Worm (Caenorhabditis elegans): ENCODE data around the gene osm-3.

osm-3 gene

DNA sequence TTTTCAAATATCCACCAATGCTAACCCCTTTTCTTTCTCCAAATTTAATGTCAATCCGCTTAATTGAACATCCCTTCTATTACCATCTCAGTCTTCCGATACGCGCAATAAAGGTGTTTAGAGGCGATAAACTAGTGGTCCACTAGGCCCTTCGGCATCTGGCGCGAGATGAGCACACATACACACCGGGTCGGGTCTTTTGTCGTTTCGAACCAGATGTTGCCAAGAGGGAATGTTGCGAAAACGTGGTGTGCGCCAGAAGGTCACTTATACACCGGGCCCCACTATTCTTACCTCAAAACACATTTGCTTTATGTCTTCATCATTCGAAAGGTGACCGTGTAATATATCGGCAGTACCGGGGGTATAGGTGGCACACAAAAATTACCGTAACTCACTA lies 43.2 kb upstream of the osm-3 start:
- TF ChIP-seq rpc-1 (optimal IDR thresholded peaks at IDR 0.05) (no peak), rpc-1 (tag; optimal IDR thresholded peaks at IDR 0.05) (no peak), ztf-25 (GFP tag; IDR thresholded peaks at IDR 0.05) (no peak), rec-8 (tag; optimal IDR thresholded peaks at IDR 0.05) (no peak), ceh-58 (GFP tag; IDR thresholded peaks at IDR 0.05) (no peak), ZK185.1 (tag; optimal IDR thresholded peaks at IDR 0.05; ENCODE audit: poor library complexity, severe bottlenecking) (no peak), unc-62 (GFP tag; optimal IDR thresholded peaks at IDR 0.05) (no peak), lag-1 (GFP tag; IDR thresholded peaks at IDR 0.05) (no peak)

DNA sequence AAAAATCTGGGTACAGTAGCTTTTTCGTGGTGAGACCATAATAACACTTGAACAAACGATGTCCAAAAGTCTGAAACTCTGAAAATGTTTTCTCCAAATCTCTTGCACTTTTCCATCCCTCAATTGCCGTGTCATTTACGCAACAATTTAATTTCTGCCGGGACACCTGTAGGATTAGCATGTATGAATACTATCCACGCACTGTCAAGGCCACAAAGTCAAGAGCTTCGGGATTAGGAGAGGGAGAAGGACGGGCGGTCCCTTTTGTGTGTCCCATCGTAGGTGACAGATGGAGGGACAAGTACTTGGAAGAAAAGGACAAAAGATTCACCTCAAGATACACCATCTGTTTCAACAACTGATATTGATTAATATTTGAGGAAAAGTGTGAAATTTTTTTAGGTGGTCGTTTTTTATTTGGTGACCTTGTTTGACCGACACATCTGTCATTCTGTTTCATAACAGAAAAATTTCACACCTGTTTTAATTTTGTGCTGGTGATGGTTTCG lies 42.2 kb upstream of the osm-3 start:
- TF ChIP-seq rec-8 (tag; optimal IDR thresholded peaks at IDR 0.05) (no peak), mxl-1 (tag; optimal IDR thresholded peaks at IDR 0.05) (no peak), nfyb-1 (GFP tag; IDR thresholded peaks at IDR 0.05) (no peak), chd-7 (tag; optimal IDR thresholded peaks at IDR 0.05) (no peak), F33H1.4 (GFP tag; IDR thresholded peaks at IDR 0.05) (no peak), ztf-18 (tag; optimal IDR thresholded peaks at IDR 0.05) (no peak), aptf-2 (GFP tag; conservative IDR thresholded peaks at IDR 0.05) (no peak), attf-5 (GFP tag; optimal IDR thresholded peaks at IDR 0.05) (no peak), ceh-27 (GFP tag; optimal IDR thresholded peaks at IDR 0.05) (no peak), madf-3 (GFP tag; IDR thresholded peaks at IDR 0.05) (no peak), Y53F4B.3 (GFP tag; IDR thresholded peaks at IDR 0.05) (no peak), let-607 (tag; optimal IDR thresholded peaks at IDR 0.05) (no peak), F55B11.4 (tag; optimal IDR thresholded peaks at IDR 0.05; ENCODE audit: borderline replicate concordance, insufficient read depth) (no peak)

DNA sequence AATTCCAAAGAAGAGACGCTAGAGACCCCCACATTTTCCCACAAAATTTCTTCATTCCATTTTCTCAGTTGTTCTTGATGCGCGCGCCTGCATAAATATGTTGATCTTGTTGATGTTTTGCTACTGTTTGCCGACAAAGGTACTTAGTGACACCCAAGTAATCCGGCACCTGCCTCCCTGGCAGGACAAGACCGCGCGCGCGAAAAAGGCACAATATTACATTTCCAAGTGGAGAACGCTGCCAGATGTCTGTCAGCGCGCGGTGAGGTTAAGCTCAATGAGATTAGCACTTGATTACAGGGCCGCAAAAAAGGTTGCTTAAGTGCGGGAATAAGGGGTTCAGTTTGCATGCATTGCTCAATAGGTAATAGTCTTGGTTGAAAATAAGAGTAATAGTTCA lies 40.8 kb upstream of the osm-3 start:
- TF ChIP-seq F57A8.1 (GFP tag; optimal IDR thresholded peaks at IDR 0.05), result no peak
- no peak for TF ChIP-seq ceh-27 (GFP tag; optimal IDR thresholded peaks at IDR 0.05)
- no peak for TF ChIP-seq F33H1.4 (GFP tag; IDR thresholded peaks at IDR 0.05)
- TF ChIP-seq rpc-1 (optimal IDR thresholded peaks at IDR 0.05), result no peak
- no peak for TF ChIP-seq rpc-1 (tag; optimal IDR thresholded peaks at IDR 0.05)
- TF ChIP-seq akir-1 (GFP tag; optimal IDR thresholded peaks at IDR 0.05), result no peak
- no peak for TF ChIP-seq fkh-3 (tag; optimal IDR thresholded peaks at IDR 0.05)
- TF ChIP-seq hlh-26 (GFP tag; conservative IDR thresholded peaks at IDR 0.05), result no peak
- TF ChIP-seq pbrm-1 (GFP tag; IDR thresholded peaks at IDR 0.05), result no peak
- TF ChIP-seq attf-5 (GFP tag; optimal IDR thresholded peaks at IDR 0.05), result no peak
- TF ChIP-seq F39B2.1 (GFP tag; IDR thresholded peaks at IDR 0.05), result no peak
- no peak for TF ChIP-seq madf-10 (tag; optimal IDR thresholded peaks at IDR 0.05)
- TF ChIP-seq tlf-1 (GFP tag; optimal IDR thresholded peaks at IDR 0.05), result no peak
- TF ChIP-seq F52B5.7 (tag; optimal IDR thresholded peaks at IDR 0.05), result no peak
- TF ChIP-seq zim-3 (tag; optimal IDR thresholded peaks at IDR 0.05), result no peak
- no peak for TF ChIP-seq madf-3 (GFP tag; IDR thresholded peaks at IDR 0.05)
- TF ChIP-seq T07F8.4 (tag; optimal IDR thresholded peaks at IDR 0.05), result no peak
- no peak for TF ChIP-seq efl-1 (GFP tag; optimal IDR thresholded peaks at IDR 0.05)
- no peak for TF ChIP-seq mel-28 (tag; optimal IDR thresholded peaks at IDR 0.05; ENCODE audit: borderline replicate concordance)
- no peak for TF ChIP-seq nfyb-1 (GFP tag; IDR thresholded peaks at IDR 0.05)
- TF ChIP-seq gei-17 (GFP tag; optimal IDR thresholded peaks at IDR 0.05), result no peak

DNA sequence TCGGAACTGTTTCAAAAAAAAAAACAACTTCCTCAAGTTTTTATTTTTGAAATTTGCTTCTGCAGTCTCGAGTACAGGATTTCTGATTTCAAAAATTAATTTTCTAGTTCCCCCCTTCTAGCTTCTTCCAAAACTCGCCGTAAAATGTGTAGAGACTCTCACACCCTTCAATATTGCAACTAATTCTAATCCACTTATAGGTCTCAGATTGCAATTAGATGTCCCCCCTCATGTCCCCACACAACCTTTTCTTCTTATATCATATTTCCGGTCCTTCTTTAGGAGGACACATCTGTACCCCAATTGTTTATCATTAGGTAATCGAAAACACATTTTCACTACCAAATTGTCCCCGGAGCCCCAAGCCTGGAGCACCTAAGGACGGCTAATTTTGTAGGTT lies 39.6 kb upstream of the osm-3 start:
- TF ChIP-seq snpc-1.1 (tag; optimal IDR thresholded peaks at IDR 0.05; ENCODE audit: insufficient read depth) (no peak), F10E7.11 (tag; optimal IDR thresholded peaks at IDR 0.05) (no peak), Y79H2A.3 (GFP tag; conservative IDR thresholded peaks at IDR 0.05) (no peak), athp-1 (tag; optimal IDR thresholded peaks at IDR 0.05) (no peak), ztf-26 (tag; optimal IDR thresholded peaks at IDR 0.05) (no peak), ztf-18 (tag; optimal IDR thresholded peaks at IDR 0.05) (no peak), hlh-26 (GFP tag; conservative IDR thresholded peaks at IDR 0.05) (no peak), T26A5.8 (tag; optimal IDR thresholded peaks at IDR 0.05) (no peak)

Measured in whole organism, young adult.